Worm (Caenorhabditis elegans) whole organism, young adult: ENCODE measurements around the gene F14H8.2.
A peak's percentile ranks its signal among the peaks of the same experiment; 100 is the strongest.

Experiments used
- B0261.1 ChIP-seq: sonication (generic microtip); optimal IDR thresholded peaks from 2 replicates; lab custom pipeline; 2016; ENCODE audit warnings: mild to moderate bottlenecking, missing genetic modification characterization, moderate library complexity, missing compliant biosample characterization
- D2030.7 ChIP-seq: fragments of 200-800 bp; sonication (Bioruptor generic); IDR thresholded peaks from 2 replicates; pipeline ENCODE4 v1.3.6; 2022; ENCODE audit warnings: missing genetic modification reagents, missing genetic modification characterization, missing compliant biosample characterization
- F23B12.7 ChIP-seq: sonication (generic microtip); optimal IDR thresholded peaks from 2 replicates; lab custom pipeline; 2017; ENCODE audit warnings: missing genetic modification characterization, mild to moderate bottlenecking, missing compliant biosample characterization, antibody characterized with exemption, moderate library complexity; ENCODE audit not compliant: insufficient read depth
- F33H1.4 ChIP-seq: fragments of 200-800 bp; sonication (Bioruptor generic); IDR thresholded peaks from 2 replicates; pipeline ENCODE4 v1.3.6; 2022; ENCODE audit warnings: missing genetic modification reagents, missing genetic modification characterization, missing compliant biosample characterization
- F37B4.10 ChIP-seq: fragments of 200-800 bp; sonication (Bioruptor generic); IDR thresholded peaks from 2 replicates; pipeline ENCODE4 v1.3.6; 2022; ENCODE audit warnings: missing genetic modification characterization, missing compliant biosample characterization
- F57C9.4 ChIP-seq: sonication (generic microtip); optimal IDR thresholded peaks from 2 replicates; lab custom pipeline; 2017; ENCODE audit warnings: mild to moderate bottlenecking, missing genetic modification characterization, missing compliant biosample characterization
- Y53G8AR.9 ChIP-seq: fragments of 200-800 bp; sonication (Bioruptor generic); conservative IDR thresholded peaks from 2 replicates; pipeline ENCODE4 v1.3.6; 2022; ENCODE audit warnings: missing genetic modification reagents, missing genetic modification characterization, missing compliant biosample characterization
- Y56A3A.18 ChIP-seq: fragments of 200-800 bp; sonication (Bioruptor generic); IDR thresholded peaks from 2 replicates; pipeline ENCODE4 v1.3.6; 2022; ENCODE audit warnings: missing genetic modification reagents, missing genetic modification characterization, missing compliant biosample characterization
- Y95B8A.8 ChIP-seq: fragments of 200-800 bp; sonication (Bioruptor generic); IDR thresholded peaks from 2 replicates; pipeline ENCODE4 v1.3.6; 2022; ENCODE audit warnings: missing genetic modification reagents, missing genetic modification characterization, missing compliant biosample characterization
- ZK185.1 ChIP-seq: sonication (generic microtip); optimal IDR thresholded peaks from 2 replicates; lab custom pipeline; 2016; ENCODE audit warnings: mild to moderate bottlenecking, missing genetic modification characterization, missing compliant biosample characterization; ENCODE audit not compliant: poor library complexity, severe bottlenecking
- athp-1 ChIP-seq: sonication (generic microtip); optimal IDR thresholded peaks from 2 replicates; lab custom pipeline; 2017; ENCODE audit warnings: mild to moderate bottlenecking, missing genetic modification characterization, missing compliant biosample characterization
- attf-5 ChIP-seq: fragments of 200-800 bp; sonication (Bioruptor generic); optimal IDR thresholded peaks from 2 replicates; lab custom pipeline; 2018; ENCODE audit warnings: mild to moderate bottlenecking, missing genetic modification characterization, missing compliant biosample characterization
- attf-6 ChIP-seq: fragments of 200-800 bp; sonication (Bioruptor generic); IDR thresholded peaks from 2 replicates; pipeline ENCODE4 v1.3.6; 2022; ENCODE audit warnings: missing genetic modification reagents, missing genetic modification characterization, missing compliant biosample characterization
- cebp-1 ChIP-seq, 2 experiments: fragments of 200-800 bp in 1 of 2; sonication (Bioruptor generic) in 1 of 2; sonication (generic microtip) in 1 of 2; IDR thresholded peaks in 1 of 2; optimal IDR thresholded peaks in 1 of 2; 2 replicates each; pipeline versions ENCODE4 v1.3.6 to Lab custom; 2017 to 2022; ENCODE audit warnings: missing compliant biosample characterization in 2 of 2, missing genetic modification characterization in 2 of 2, mild to moderate bottlenecking in 1 of 2, missing genetic modification reagents in 1 of 2, moderate library complexity in 1 of 2
- ceh-100 ChIP-seq: fragments of 200-800 bp; sonication (Bioruptor generic); IDR thresholded peaks from 2 replicates; pipeline ENCODE4 v1.3.6; 2022; ENCODE audit warnings: missing genetic modification reagents, missing genetic modification characterization, missing compliant biosample characterization
- ceh-40 ChIP-seq: fragments of 200-800 bp; sonication (Bioruptor generic); IDR thresholded peaks from 2 replicates; pipeline ENCODE4 v1.3.6; 2022; ENCODE audit warnings: missing genetic modification characterization, missing compliant biosample characterization
- ceh-91 ChIP-seq: fragments of 200-800 bp; sonication (Bioruptor generic); IDR thresholded peaks from 2 replicates; pipeline ENCODE4 v1.3.6; 2022; ENCODE audit warnings: missing genetic modification reagents, missing genetic modification characterization, missing compliant biosample characterization
- chd-7 ChIP-seq: sonication (generic microtip); optimal IDR thresholded peaks from 2 replicates; lab custom pipeline; 2016; ENCODE audit warnings: mild to moderate bottlenecking, missing genetic modification characterization, moderate library complexity, missing compliant biosample characterization
- die-1 ChIP-seq: sonication (generic microtip); optimal IDR thresholded peaks from 2 replicates; lab custom pipeline; 2016; ENCODE audit warnings: missing genotype, mild to moderate bottlenecking, missing genetic modification characterization, missing compliant biosample characterization
- dox-1 ChIP-seq: fragments of 200-800 bp; sonication (Bioruptor generic); IDR thresholded peaks from 2 replicates; pipeline ENCODE4 v1.3.6; 2022; ENCODE audit warnings: missing genetic modification reagents, missing genetic modification characterization, missing compliant biosample characterization
- efl-1 ChIP-seq: fragments of 150-350 bp; optimal IDR thresholded peaks from 2 replicates; lab custom pipeline; 2014; ENCODE audit warnings: missing biosample characterization, missing genetic modification reagents, missing genetic modification characterization
- ekl-4 ChIP-seq: fragments of 200-800 bp; sonication (Bioruptor generic); IDR thresholded peaks from 2 replicates; pipeline ENCODE4 v1.3.6; 2022; ENCODE audit warnings: missing genetic modification reagents, missing genetic modification characterization, missing compliant biosample characterization
- him-1 ChIP-seq: sonication (generic microtip); optimal IDR thresholded peaks from 2 replicates; lab custom pipeline; 2016; ENCODE audit warnings: missing genotype, missing genetic modification reagents, missing genetic modification characterization, missing compliant biosample characterization
- hlh-26 ChIP-seq: fragments of 200-800 bp; sonication (Bioruptor generic); conservative IDR thresholded peaks from 2 replicates; pipeline ENCODE4 v1.3.6; 2022; ENCODE audit warnings: missing genetic modification reagents, missing genetic modification characterization, missing compliant biosample characterization
- hmg-1.2 ChIP-seq: fragments of 200-800 bp; sonication (Bioruptor generic); IDR thresholded peaks from 2 replicates; pipeline ENCODE4 v1.3.6; 2022; ENCODE audit warnings: missing genetic modification reagents, missing genetic modification characterization, missing compliant biosample characterization
- hrde-1 ChIP-seq: sonication (generic microtip); optimal IDR thresholded peaks from 2 replicates; lab custom pipeline; 2016; ENCODE audit warnings: missing genetic modification characterization, mild to moderate bottlenecking, missing compliant biosample characterization, moderate library complexity, missing genotype, missing genetic modification reagents, borderline replicate concordance
- hsf-1 ChIP-seq: fragments of 200-800 bp; sonication (Bioruptor generic); IDR thresholded peaks from 2 replicates; pipeline ENCODE4 v1.3.6; 2022; ENCODE audit warnings: missing genetic modification reagents, missing genetic modification characterization, missing compliant biosample characterization
- lin-26 ChIP-seq: fragments of 200-800 bp; sonication (Bioruptor generic); IDR thresholded peaks from 2 replicates; pipeline ENCODE4 v1.3.6; 2022; ENCODE audit warnings: missing genetic modification reagents, missing genetic modification characterization, missing compliant biosample characterization
- lin-35 ChIP-seq, 3 experiments: fragments of 150-350 bp in 2 of 3; sonication (generic microtip) in 1 of 3; optimal IDR thresholded peaks; 2 replicates each; lab custom pipeline; 2014 to 2018; ENCODE audit warnings: missing biosample characterization in 3 of 3, missing genetic modification characterization in 3 of 3, missing genetic modification reagents in 3 of 3
- lin-54 ChIP-seq: fragments of 200-800 bp; sonication (Bioruptor generic); optimal IDR thresholded peaks from 2 replicates; lab custom pipeline; 2018; ENCODE audit warnings: mild to moderate bottlenecking, missing genetic modification characterization, missing compliant biosample characterization
- lsl-1 ChIP-seq: fragments of 200-800 bp; sonication (Bioruptor generic); optimal IDR thresholded peaks from 2 replicates; lab custom pipeline; 2018; ENCODE audit warnings: mild to moderate bottlenecking, missing genetic modification characterization, moderate library complexity, missing compliant biosample characterization
- madf-6 ChIP-seq: fragments of 200-800 bp; sonication (Bioruptor generic); IDR thresholded peaks from 2 replicates; pipeline ENCODE4 v1.3.6; 2022; ENCODE audit warnings: missing genetic modification reagents, missing genetic modification characterization, missing compliant biosample characterization
- mcd-1 ChIP-seq: fragments of 200-800 bp; sonication (Bioruptor generic); IDR thresholded peaks from 2 replicates; pipeline ENCODE4 v1.3.6; 2022; ENCODE audit warnings: missing genetic modification reagents, missing genetic modification characterization, missing compliant biosample characterization
- nfyb-1 ChIP-seq: fragments of 200-800 bp; sonication (Bioruptor generic); IDR thresholded peaks from 2 replicates; pipeline ENCODE4 v1.3.6; 2022; ENCODE audit warnings: missing genetic modification reagents, missing genetic modification characterization, missing compliant biosample characterization
- nhr-120 ChIP-seq: fragments of 200-800 bp; sonication (Bioruptor generic); IDR thresholded peaks from 2 replicates; pipeline ENCODE4 v1.3.6; 2022; ENCODE audit warnings: missing genetic modification characterization, missing compliant biosample characterization
- pbrm-1 ChIP-seq: fragments of 200-800 bp; sonication (Bioruptor generic); IDR thresholded peaks from 2 replicates; pipeline ENCODE4 v1.3.6; 2022; ENCODE audit warnings: missing genetic modification reagents, missing genetic modification characterization, missing compliant biosample characterization
- rpc-1 ChIP-seq, 2 experiments: fragments of 150-350 bp in 1 of 2; sonication (generic microtip) in 1 of 2; optimal IDR thresholded peaks; 2 replicates each; lab custom pipeline; 2014 to 2018; ENCODE audit warnings: missing biosample characterization in 1 of 2, missing genetic modification characterization in 1 of 2, missing genetic modification reagents in 1 of 2, missing genotype in 1 of 2
- snpc-1.1 ChIP-seq: sonication (generic microtip); optimal IDR thresholded peaks from 2 replicates; lab custom pipeline; 2017; ENCODE audit warnings: missing genetic modification characterization, mild to moderate bottlenecking, missing compliant biosample characterization, antibody characterized with exemption, moderate library complexity, missing genotype, missing genetic modification reagents; ENCODE audit not compliant: insufficient read depth
- snpc-1.3 ChIP-seq: sonication (generic microtip); optimal IDR thresholded peaks from 2 replicates; lab custom pipeline; 2017; ENCODE audit warnings: missing genetic modification characterization, mild to moderate bottlenecking, missing compliant biosample characterization, antibody characterized with exemption, moderate library complexity, missing genotype, missing genetic modification reagents; ENCODE audit not compliant: insufficient read depth
- snpc-3.4 ChIP-seq: sonication (generic microtip); optimal IDR thresholded peaks from 2 replicates; lab custom pipeline; 2017; ENCODE audit warnings: missing genetic modification characterization, mild to moderate bottlenecking, missing compliant biosample characterization, antibody characterized with exemption, moderate library complexity, missing genotype, missing genetic modification reagents
- tbp1 ChIP-seq: fragments of 200-800 bp; sonication (Bioruptor generic); optimal IDR thresholded peaks from 2 replicates; lab custom pipeline; 2018; ENCODE audit warnings: mild to moderate bottlenecking, missing genetic modification characterization, missing compliant biosample characterization
- tbx-9 ChIP-seq: sonication (generic microtip); optimal IDR thresholded peaks from 2 replicates; lab custom pipeline; 2016; ENCODE audit warnings: borderline replicate concordance, missing genetic modification characterization, inconsistent platforms, missing compliant biosample characterization
- tlf-1 ChIP-seq: fragments of 200-800 bp; sonication (Bioruptor generic); optimal IDR thresholded peaks from 2 replicates; lab custom pipeline; 2018; ENCODE audit warnings: mild to moderate bottlenecking, missing genetic modification characterization, missing compliant biosample characterization
- xnd-1 ChIP-seq: sonication (generic microtip); optimal IDR thresholded peaks from 2 replicates; lab custom pipeline; 2016; ENCODE audit warnings: missing genotype, missing genetic modification reagents, missing genetic modification characterization, missing compliant biosample characterization
- ztf-28 ChIP-seq: fragments of 200-800 bp; sonication (Bioruptor generic); IDR thresholded peaks from 2 replicates; pipeline ENCODE4 v1.3.6; 2022; ENCODE audit warnings: missing genetic modification reagents, missing genetic modification characterization, missing compliant biosample characterization

Gene F14H8.2

DNA sequence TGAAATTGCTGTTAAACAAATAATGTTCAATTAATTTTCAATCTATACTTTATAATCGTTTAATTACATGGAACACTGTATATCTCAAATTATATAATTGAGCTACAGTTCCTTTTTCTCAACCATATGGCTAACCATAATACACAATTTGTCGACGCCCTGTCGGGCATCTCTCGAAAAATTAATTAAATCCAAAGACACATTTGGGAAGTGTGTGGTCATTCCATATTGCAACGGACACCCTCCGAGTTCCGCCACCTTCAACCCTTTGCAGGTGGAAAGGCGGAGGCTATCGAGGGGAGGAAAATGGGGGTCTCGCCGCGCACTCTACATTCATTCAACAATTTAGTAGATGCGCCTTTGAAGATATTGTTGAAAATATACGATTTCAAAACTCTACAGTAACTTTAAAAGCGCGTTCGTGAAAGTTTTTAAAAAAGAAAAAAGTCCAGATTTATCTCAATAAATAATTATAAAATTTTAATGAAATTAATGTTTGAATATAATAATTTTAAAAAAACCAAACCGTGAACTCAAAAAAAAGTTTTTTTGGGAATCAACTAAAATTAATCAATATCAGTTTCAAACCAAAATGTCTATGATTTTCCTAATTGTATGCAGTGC lies 8.9 kb upstream of the F14H8.2 start, which contains the start of gene F14H8.8:
TSS of gene F14H8.8 (plus strand) at position 574 of the 624 bp plus-strand sequence.
- TF ChIP-seq him-1 (tag; lab: Kevin White, UChicago), result peak; percentile 93
- TF ChIP-seq attf-6 (GFP tag; lab: Robert Waterston, UW), result peak; percentile 72
- TF ChIP-seq dox-1 (GFP tag; lab: Robert Waterston, UW), result peak; percentile 79
- no peak for TF ChIP-seq lin-26 (GFP tag; lab: Robert Waterston, UW)
- peak; percentile 97 for TF ChIP-seq snpc-1.1
- TF ChIP-seq ekl-4 (GFP tag; lab: Robert Waterston, UW), result peak; percentile 77; the same call in 1 of the 2 replicates
- TF ChIP-seq athp-1, result peak; percentile 15
- TF ChIP-seq D2030.7 (GFP tag; lab: Robert Waterston, UW), result peak; percentile 73
- TF ChIP-seq madf-6, result peak; percentile 88
- peak; percentile 37; the same call in 1 of the 2 replicates for TF ChIP-seq ceh-91 (GFP tag; lab: Robert Waterston, UW)
- TF ChIP-seq ceh-100 (GFP tag; lab: Robert Waterston, UW), result peak; percentile 60
- TF ChIP-seq ZK185.1 (tag; lab: Kevin White, UChicago), result peak; percentile 2
- no peak for TF ChIP-seq chd-7 (tag; lab: Kevin White, UChicago)
- TF ChIP-seq F23B12.7 (tag; lab: Kevin White, UChicago), result peak; percentile 33
- peak; percentile 73 for TF ChIP-seq hmg-1.2 (GFP tag; lab: Robert Waterston, UW)
- no peak for TF ChIP-seq attf-5 (GFP tag; lab: Kevin White, UChicago)
- peak; percentile 14 for TF ChIP-seq B0261.1 (tag; lab: Kevin White, UChicago)
- TF ChIP-seq lin-35 (GFP tag; optimal IDR thresholded peaks at IDR 0.05; lab: Kevin White, UChicago), result no peak
- TF ChIP-seq lin-54 (GFP tag; lab: Kevin White, UChicago), result peak; percentile 47
- TF ChIP-seq hsf-1 (GFP tag; lab: Robert Waterston, UW), result peak; percentile 75
- no peak for TF ChIP-seq rpc-1 (optimal IDR thresholded peaks at IDR 0.05; lab: Kevin White, UChicago)
- TF ChIP-seq rpc-1 (tag; optimal IDR thresholded peaks at IDR 0.05; lab: Kevin White, UChicago), result peak; percentile 13
- peak; percentile 72 for TF ChIP-seq mcd-1 (GFP tag; lab: Robert Waterston, UW)
- TF ChIP-seq nfyb-1, result 0 out of 2 replicates have a peak, but pooled peaks have one; percentile 15
- no peak for TF ChIP-seq F57C9.4 (tag; lab: Kevin White, UChicago)
- TF ChIP-seq pbrm-1 (GFP tag; lab: Robert Waterston, UW), result peak; percentile 86
- TF ChIP-seq Y56A3A.18 (GFP tag; lab: Robert Waterston, UW), result no peak
- TF ChIP-seq cebp-1 (GFP tag; IDR thresholded peaks at IDR 0.05; lab: Robert Waterston, UW), result no peak
- no peak for TF ChIP-seq cebp-1 (tag; optimal IDR thresholded peaks at IDR 0.05; lab: Kevin White, UChicago)
- no peak for TF ChIP-seq nhr-120 (GFP tag; lab: Robert Waterston, UW)
- TF ChIP-seq ceh-40 (GFP tag; lab: Robert Waterston, UW), result no peak
- no peak for TF ChIP-seq ztf-28
- TF ChIP-seq F37B4.10 (GFP tag; lab: Robert Waterston, UW), result no peak
- peak; percentile 54 for TF ChIP-seq efl-1 (GFP tag; lab: Kevin White, UChicago)
- peak; percentile 30 for TF ChIP-seq tlf-1 (GFP tag; lab: Kevin White, UChicago)
- TF ChIP-seq snpc-3.4, result peak; percentile 96
- peak; percentile 93 for TF ChIP-seq snpc-1.3
- TF ChIP-seq hlh-26 (GFP tag; lab: Robert Waterston, UW), result no peak
- peak; percentile 65 for TF ChIP-seq F33H1.4 (GFP tag; lab: Robert Waterston, UW)
- peak; percentile 4 for TF ChIP-seq die-1 (tag; lab: Kevin White, UChicago)
- peak; percentile 77 for TF ChIP-seq tbp1
- TF ChIP-seq lsl-1, result peak; percentile 80
- no peak for TF ChIP-seq Y95B8A.8 (GFP tag; lab: Robert Waterston, UW)
- no peak for TF ChIP-seq tbx-9 (tag; lab: Kevin White, UChicago)
- TF ChIP-seq Y53G8AR.9, result peak; percentile 59; the same call in 1 of the 2 replicates
- TF ChIP-seq xnd-1 (tag; lab: Kevin White, UChicago), result peak; percentile 46
- TF ChIP-seq hrde-1 (tag; lab: Kevin White, UChicago), result peak; percentile 3
